Fruit fly (Drosophila melanogaster) whole organism, prepupa: ENCODE measurements around the gene Rcd-1.

Experiments used
- CG11294 ChIP-seq: fragments of 200-800 bp; sonication (Bioruptor generic); IDR thresholded peaks from 2 replicates; pipeline ENCODE4 v1.3.6; 2022; ENCODE audit warnings: missing biosample characterization, missing genetic modification characterization
- CG15336 ChIP-seq: fragments of 200-800 bp; sonication (Bioruptor generic); IDR thresholded peaks from 2 replicates; pipeline ENCODE4 v1.3.6; 2022; ENCODE audit warnings: missing biosample characterization, missing genetic modification characterization
- CG1621 ChIP-seq: fragments of 200-800 bp; sonication (Bioruptor generic); optimal IDR thresholded peaks from 3 replicates; lab custom pipeline; 2018; ENCODE audit warnings: missing biosample characterization, mild to moderate bottlenecking, missing genetic modification characterization
- CG3032 ChIP-seq: fragments of 200-800 bp; optimal IDR thresholded peaks from 2 replicates; lab custom pipeline; 2019; ENCODE audit warnings: missing biosample characterization, mild to moderate bottlenecking, missing genetic modification characterization, moderate library complexity
- CG31627 ChIP-seq: fragments of 200-800 bp; sonication (Bioruptor generic); optimal IDR thresholded peaks from 3 replicates; lab custom pipeline; 2016; ENCODE audit warnings: missing biosample characterization, missing genetic modification characterization
- CG34406 ChIP-seq: fragments of 200-800 bp; sonication (Bioruptor generic); optimal IDR thresholded peaks from 3 replicates; lab custom pipeline; 2016; ENCODE audit warnings: missing biosample characterization, missing genetic modification characterization
- CG6163 ChIP-seq: fragments of 200-800 bp; sonication (Bioruptor generic); IDR thresholded peaks from 3 replicates; pipeline ENCODE4 v1.3.6; 2022; ENCODE audit warnings: missing biosample characterization, missing genetic modification characterization
- CG6792 ChIP-seq: fragments of 200-800 bp; sonication (Bioruptor generic); optimal IDR thresholded peaks from 3 replicates; lab custom pipeline; 2016; ENCODE audit warnings: missing biosample characterization, missing genetic modification characterization
- CG6854 ChIP-seq: fragments of 200-800 bp; sonication (Bioruptor generic); optimal IDR thresholded peaks from 2 replicates; lab custom pipeline; 2017; ENCODE audit warnings: missing biosample characterization, mild to moderate bottlenecking, missing genetic modification characterization
- CG8632 ChIP-seq: fragments of 200-800 bp; sonication (Bioruptor generic); optimal IDR thresholded peaks from 3 replicates; lab custom pipeline; 2016; ENCODE audit warnings: missing biosample characterization, missing genetic modification characterization
- Eip78C ChIP-seq: fragments of 200-800 bp; sonication (Bioruptor generic); peaks from one replicate; lab custom pipeline; 2016; ENCODE audit warnings: missing biosample characterization, missing genetic modification characterization
- Eip93F ChIP-seq: fragments of 200-800 bp; sonication (Bioruptor generic); optimal IDR thresholded peaks from 2 replicates; lab custom pipeline; 2016; ENCODE audit warnings: missing biosample characterization, mild to moderate bottlenecking, missing genetic modification characterization
- Ets21C ChIP-seq: fragments of 200-800 bp; sonication (Bioruptor generic); optimal IDR thresholded peaks from 3 replicates; lab custom pipeline; 2016; ENCODE audit warnings: missing biosample characterization, missing genetic modification characterization
- Ets96B ChIP-seq: fragments of 200-800 bp; optimal IDR thresholded peaks from 2 replicates; lab custom pipeline; 2019; ENCODE audit warnings: missing biosample characterization, mild to moderate bottlenecking, missing genetic modification characterization, moderate library complexity
- Gug ChIP-seq: fragments of 200-800 bp; sonication (Bioruptor generic); IDR thresholded peaks from 2 replicates; pipeline ENCODE4 v1.3.6; 2022; ENCODE audit warnings: missing biosample characterization, missing genetic modification characterization
- Hr38 ChIP-seq: sonication (Bioruptor generic); optimal IDR thresholded peaks from 2 replicates; lab custom pipeline; 2016; ENCODE audit warnings: missing biosample characterization, missing genetic modification characterization
- Hr39 ChIP-seq: fragments of 200-800 bp; sonication (Bioruptor generic); optimal IDR thresholded peaks from 2 replicates; lab custom pipeline; 2016; ENCODE audit warnings: missing biosample characterization, missing genetic modification characterization
- Hr4 ChIP-seq: fragments of 200-800 bp; sonication (Bioruptor generic); optimal IDR thresholded peaks from 3 replicates; lab custom pipeline; 2016; ENCODE audit warnings: missing biosample characterization, missing genetic modification characterization
- Lpt ChIP-seq: fragments of 200-800 bp; sonication (Bioruptor generic); optimal IDR thresholded peaks from 3 replicates; lab custom pipeline; 2016; ENCODE audit warnings: missing biosample characterization, missing genetic modification characterization
- OdsH ChIP-seq: fragments of 200-800 bp; sonication (Bioruptor generic); optimal IDR thresholded peaks from 3 replicates; lab custom pipeline; 2016; ENCODE audit warnings: missing biosample characterization, missing genetic modification characterization
- Smox ChIP-seq: fragments of 200-800 bp; sonication (Bioruptor generic); optimal IDR thresholded peaks from 3 replicates; lab custom pipeline; 2016; ENCODE audit warnings: missing biosample characterization, missing genetic modification characterization
- Sox102F ChIP-seq: fragments of 200-800 bp; sonication (Bioruptor generic); optimal IDR thresholded peaks from 2 replicates; lab custom pipeline; 2016; ENCODE audit warnings: missing biosample characterization, mild to moderate bottlenecking, missing genetic modification characterization
- Sox14 ChIP-seq: fragments of 200-800 bp; sonication (Bioruptor generic); optimal IDR thresholded peaks from 3 replicates; lab custom pipeline; 2016; ENCODE audit warnings: missing biosample characterization, missing genetic modification characterization
- Sox15 ChIP-seq: fragments of 200-800 bp; sonication (Bioruptor generic); optimal IDR thresholded peaks from 3 replicates; lab custom pipeline; 2016; ENCODE audit warnings: missing biosample characterization, missing genetic modification characterization
- achi ChIP-seq: fragments of 200-800 bp; sonication (Bioruptor generic); optimal IDR thresholded peaks from 3 replicates; lab custom pipeline; 2016; ENCODE audit warnings: missing biosample characterization, missing genetic modification characterization
- cyc ChIP-seq: fragments of 200-800 bp; sonication (Bioruptor generic); optimal IDR thresholded peaks from 3 replicates; lab custom pipeline; 2016; ENCODE audit warnings: missing biosample characterization, missing genetic modification characterization
- eg ChIP-seq: fragments of 200-800 bp; sonication (Bioruptor generic); IDR thresholded peaks from 3 replicates; pipeline ENCODE4 v1.3.6; 2022; ENCODE audit warnings: missing biosample characterization, missing genetic modification characterization
- esn ChIP-seq: fragments of 200-800 bp; sonication (Bioruptor generic); optimal IDR thresholded peaks from 2 replicates; lab custom pipeline; 2016; ENCODE audit warnings: missing biosample characterization, mild to moderate bottlenecking, missing genetic modification characterization, moderate library complexity
- lz ChIP-seq: fragments of 200-800 bp; sonication (Bioruptor generic); optimal IDR thresholded peaks from 3 replicates; lab custom pipeline; 2016; ENCODE audit warnings: missing biosample characterization, missing genetic modification characterization
- svp ChIP-seq: fragments of 200-800 bp; sonication (Bioruptor generic); peaks from one replicate; lab custom pipeline; 2016; ENCODE audit warnings: missing biosample characterization, missing genetic modification characterization
- topi ChIP-seq: fragments of 200-800 bp; sonication (Bioruptor generic); optimal IDR thresholded peaks from 3 replicates; lab custom pipeline; 2016; ENCODE audit warnings: missing biosample characterization, missing genetic modification characterization

Gene Rcd-1

dm6 chrX:19642819-19643504, 4.4 kb downstream of the Rcd-1 start, which contains the start of the genes CG12237 and Sec61gamma:
TSS of gene CG12237 (minus strand) at chrX:19642869.
TSS of gene Sec61gamma (plus strand) at chrX:19643327.
- TF ChIP-seq eg (0 out of 3 replicates have a peak, but pooled peaks have one; percentile 8), CG31627 (GFP tag; lab: Kevin White, UChicago) (peak; percentile 21), Sox14 (GFP tag; lab: Kevin White, UChicago) (peak; percentile 61), CG15336 (GFP tag; lab: Robert Waterston, UW) (no peak), Smox (GFP tag; lab: Kevin White, UChicago) (no peak), achi (peak; percentile 100), CG6163 (peak; percentile 34; the same call in 1 of the 3 replicates), Sox15 (GFP tag; lab: Kevin White, UChicago) (no peak), CG6854 (GFP tag; lab: Kevin White, UChicago) (no peak), CG1621 (tag; lab: Kevin White, UChicago) (peak; percentile 3), Eip78C (GFP tag; lab: Kevin White, UChicago) (peak; percentile 68)

DNA sequence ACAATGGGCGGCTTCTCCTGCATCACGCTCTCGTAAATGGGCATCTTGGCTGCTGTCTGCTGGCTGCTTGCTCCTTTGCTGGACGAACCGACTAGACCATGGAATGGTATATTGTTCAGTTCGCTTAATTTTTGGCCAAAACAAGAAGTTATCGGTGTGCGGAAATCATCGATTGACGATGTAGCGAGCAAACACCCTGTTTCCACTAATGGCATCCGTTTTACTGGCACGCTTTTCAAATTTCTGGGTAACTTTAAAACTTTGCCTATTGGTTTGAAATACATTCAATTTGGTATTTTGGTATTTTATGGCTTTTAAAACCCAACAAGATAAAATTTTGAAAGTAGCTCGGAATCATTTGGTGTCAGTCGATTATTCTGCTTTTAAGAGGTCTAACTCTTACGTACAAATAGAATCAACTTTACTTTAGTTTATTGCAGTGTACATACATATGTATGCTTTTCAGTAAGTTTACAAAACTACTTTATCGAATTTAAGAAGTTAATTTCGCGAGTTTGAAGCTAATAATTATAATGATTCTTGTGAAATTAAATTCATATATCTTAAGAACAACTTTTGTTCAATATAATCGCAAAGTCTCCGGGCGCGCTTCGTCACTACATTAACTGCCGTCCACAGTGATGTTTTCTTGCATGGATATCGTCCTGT, 7.4 kb downstream of the Rcd-1 start, which contains the start of gene Arp10:
Arp10 (minus strand) TSS at position 304 of the 669 bp plus-strand sequence.
- peak; percentile 28 for TF ChIP-seq achi
- TF ChIP-seq Hr4 (GFP tag; lab: Kevin White, UChicago) = peak; percentile 30
- peak; percentile 7 for TF ChIP-seq Ets96B (tag; lab: Kevin White, UChicago)
- TF ChIP-seq CG31627 (GFP tag; lab: Kevin White, UChicago) = peak; percentile 26
- peak; percentile 55 for TF ChIP-seq Eip78C (GFP tag; lab: Kevin White, UChicago)
- peak; percentile 17 for TF ChIP-seq esn (GFP tag; lab: Kevin White, UChicago)
- TF ChIP-seq eg = no peak
- TF ChIP-seq CG3032 (tag; lab: Kevin White, UChicago) = peak; percentile 12
- no peak for TF ChIP-seq Sox14 (GFP tag; lab: Kevin White, UChicago)
- peak; percentile 5 for TF ChIP-seq topi (GFP tag; lab: Kevin White, UChicago)

- TF ChIP-seq CG31627 (GFP tag; lab: Kevin White, UChicago) (peak; percentile 74), Hr39 (GFP tag; lab: Kevin White, UChicago) (peak; percentile 76), Ets21C (GFP tag; lab: Kevin White, UChicago) (peak; percentile 56), Eip78C (GFP tag; lab: Kevin White, UChicago) (peak; percentile 77), CG8632 (no peak), topi (GFP tag; lab: Kevin White, UChicago) (no peak), Eip93F (no peak), CG6163 (peak; percentile 66; the same call in 2 of the 3 replicates), CG3032 (tag; lab: Kevin White, UChicago) (peak; percentile 43), lz (GFP tag; lab: Kevin White, UChicago) (peak; percentile 68), CG6792 (GFP tag; lab: Kevin White, UChicago) (no peak), Sox14 (GFP tag; lab: Kevin White, UChicago) (peak; percentile 74), CG34406 (GFP tag; lab: Kevin White, UChicago) (peak; percentile 3), Sox15 (GFP tag; lab: Kevin White, UChicago) (peak; percentile 55), Hr38 (GFP tag; lab: Kevin White, UChicago) (no peak), svp (GFP tag; lab: Kevin White, UChicago) (no peak), eg (peak; percentile 33; the same call in 1 of the 3 replicates), CG11294 (GFP tag; lab: Robert Waterston, UW) (no peak), Sox102F (no peak), Lpt (GFP tag; lab: Kevin White, UChicago) (peak; percentile 13), cyc (GFP tag; lab: Kevin White, UChicago) (peak; percentile 71), CG1621 (tag; lab: Kevin White, UChicago) (peak; percentile 5), OdsH (GFP tag; lab: Kevin White, UChicago) (no peak), esn (GFP tag; lab: Kevin White, UChicago) (peak; percentile 58), Gug (GFP tag; lab: Robert Waterston, UW) (0 out of 2 replicates have a peak, but pooled peaks have one; percentile 32)
Observed at dm6 chrX:19651757-19652419, 13.3 kb downstream of the Rcd-1 start, which contains the start of the genes Ranbp21 and Elys. TSS of gene Ranbp21 (minus strand) at chrX:19652269. TSS of gene Elys (plus strand) at chrX:19652305.
